Worm (Caenorhabditis elegans) whole organism, young adult: ENCODE data around the gene C17H11.5.

Experiments used
- B0035.1 ChIP-seq: sonication (generic microtip); optimal IDR thresholded peaks from 2 replicates; lab custom pipeline; 2016; ENCODE audit warnings: missing genetic modification characterization, mild to moderate bottlenecking, missing compliant biosample characterization, missing genotype, missing genetic modification reagents
- F23B12.7 ChIP-seq: sonication (generic microtip); optimal IDR thresholded peaks from 2 replicates; lab custom pipeline; 2017; ENCODE audit warnings: missing genetic modification characterization, mild to moderate bottlenecking, missing compliant biosample characterization, antibody characterized with exemption, moderate library complexity; ENCODE audit not compliant: insufficient read depth
- T26A5.8 ChIP-seq: sonication (generic microtip); optimal IDR thresholded peaks from 2 replicates; lab custom pipeline; 2016; ENCODE audit warnings: missing genetic modification characterization, missing compliant biosample characterization
- ZK185.1 ChIP-seq: sonication (generic microtip); optimal IDR thresholded peaks from 2 replicates; lab custom pipeline; 2016; ENCODE audit warnings: mild to moderate bottlenecking, missing genetic modification characterization, missing compliant biosample characterization; ENCODE audit not compliant: poor library complexity, severe bottlenecking
- attf-5 ChIP-seq: fragments of 200-800 bp; sonication (Bioruptor generic); optimal IDR thresholded peaks from 2 replicates; lab custom pipeline; 2018; ENCODE audit warnings: mild to moderate bottlenecking, missing genetic modification characterization, missing compliant biosample characterization
- bed-1 ChIP-seq: fragments of 200-800 bp; sonication (Bioruptor generic); IDR thresholded peaks from 2 replicates; pipeline ENCODE4 v1.3.6; 2022; ENCODE audit warnings: missing genetic modification reagents, missing genetic modification characterization, missing compliant biosample characterization
- bed-2 ChIP-seq: fragments of 200-800 bp; sonication (Bioruptor generic); IDR thresholded peaks from 2 replicates; pipeline ENCODE4 v1.3.6; 2022; ENCODE audit warnings: missing genetic modification reagents, missing genetic modification characterization, missing compliant biosample characterization
- cebp-1 ChIP-seq, 2 experiments: fragments of 200-800 bp in 1 of 2; sonication (Bioruptor generic) in 1 of 2; sonication (generic microtip) in 1 of 2; IDR thresholded peaks in 1 of 2; optimal IDR thresholded peaks in 1 of 2; 2 replicates each; pipeline versions ENCODE4 v1.3.6 to Lab custom; 2017 to 2022; ENCODE audit warnings: missing compliant biosample characterization in 2 of 2, missing genetic modification characterization in 2 of 2, mild to moderate bottlenecking in 1 of 2, missing genetic modification reagents in 1 of 2, moderate library complexity in 1 of 2
- cebp-2 ChIP-seq: fragments of 200-800 bp; sonication (Bioruptor generic); IDR thresholded peaks from 2 replicates; pipeline ENCODE4 v1.3.6; 2022; ENCODE audit warnings: missing genetic modification characterization, missing compliant biosample characterization
- ceh-58 ChIP-seq: fragments of 200-800 bp; sonication (Bioruptor generic); IDR thresholded peaks from 2 replicates; pipeline ENCODE4 v1.3.6; 2022; ENCODE audit warnings: missing genetic modification characterization, missing compliant biosample characterization
- dox-1 ChIP-seq: fragments of 200-800 bp; sonication (Bioruptor generic); IDR thresholded peaks from 2 replicates; pipeline ENCODE4 v1.3.6; 2022; ENCODE audit warnings: missing genetic modification reagents, missing genetic modification characterization, missing compliant biosample characterization
- dpl-1 ChIP-seq: fragments of 150-350 bp; optimal IDR thresholded peaks from 2 replicates; lab custom pipeline; 2014; ENCODE audit warnings: missing biosample characterization, missing genetic modification reagents, missing genetic modification characterization
- gei-17 ChIP-seq: fragments of 200-800 bp; sonication (Bioruptor generic); optimal IDR thresholded peaks from 2 replicates; lab custom pipeline; 2018; ENCODE audit warnings: mild to moderate bottlenecking, missing genetic modification characterization, missing compliant biosample characterization
- hmg-1.2 ChIP-seq: fragments of 200-800 bp; sonication (Bioruptor generic); IDR thresholded peaks from 2 replicates; pipeline ENCODE4 v1.3.6; 2022; ENCODE audit warnings: missing genetic modification reagents, missing genetic modification characterization, missing compliant biosample characterization
- hsf-1 ChIP-seq: fragments of 200-800 bp; sonication (Bioruptor generic); IDR thresholded peaks from 2 replicates; pipeline ENCODE4 v1.3.6; 2022; ENCODE audit warnings: missing genetic modification reagents, missing genetic modification characterization, missing compliant biosample characterization
- let-607 ChIP-seq, 2 experiments: fragments of 200-800 bp in 1 of 2; sonication (Bioruptor generic) in 1 of 2; sonication (generic microtip) in 1 of 2; optimal IDR thresholded peaks; 2 replicates each; lab custom pipeline; 2016 to 2018; ENCODE audit warnings: mild to moderate bottlenecking in 2 of 2, missing compliant biosample characterization in 2 of 2, missing genetic modification characterization in 2 of 2, moderate library complexity in 2 of 2, missing genotype in 1 of 2
- lsy-27 ChIP-seq: sonication (generic microtip); optimal IDR thresholded peaks from 2 replicates; lab custom pipeline; 2017; ENCODE audit warnings: missing genetic modification characterization, mild to moderate bottlenecking, missing compliant biosample characterization, antibody characterized with exemption, missing genotype, borderline replicate concordance; ENCODE audit not compliant: insufficient read depth
- mcd-1 ChIP-seq: fragments of 200-800 bp; sonication (Bioruptor generic); IDR thresholded peaks from 2 replicates; pipeline ENCODE4 v1.3.6; 2022; ENCODE audit warnings: missing genetic modification reagents, missing genetic modification characterization, missing compliant biosample characterization
- nhr-120 ChIP-seq: fragments of 200-800 bp; sonication (Bioruptor generic); IDR thresholded peaks from 2 replicates; pipeline ENCODE4 v1.3.6; 2022; ENCODE audit warnings: missing genetic modification characterization, missing compliant biosample characterization
- nhr-80 ChIP-seq: sonication (generic microtip); optimal IDR thresholded peaks from 2 replicates; lab custom pipeline; 2016; ENCODE audit warnings: missing genetic modification characterization, missing compliant biosample characterization
- pha-4 ChIP-seq: fragments of 150-350 bp; sonication (generic microtip); optimal IDR thresholded peaks from 2 replicates; lab custom pipeline; 2014; ENCODE audit warnings: missing biosample characterization, missing genetic modification reagents, missing genetic modification characterization
- ztf-18 ChIP-seq: sonication (generic microtip); optimal IDR thresholded peaks from 2 replicates; lab custom pipeline; 2016; ENCODE audit warnings: missing genotype, mild to moderate bottlenecking, missing genetic modification characterization, missing compliant biosample characterization

C17H11.5 gene

ce11 chrX:8147398-8147797, 37.5 kb downstream of the C17H11.5 start, which contains the start of gene C02B8.1:
C02B8.1 (plus strand) TSS chrX:8147698.
- TF ChIP-seq hsf-1 (GFP tag; lab: Robert Waterston, UW) (no peak), mcd-1 (GFP tag; lab: Robert Waterston, UW) (no peak), let-607 (tag; optimal IDR thresholded peaks at IDR 0.05; lab: Kevin White, UChicago) (no peak), B0035.1 (no peak), nhr-120 (no peak), cebp-1 (GFP tag; IDR thresholded peaks at IDR 0.05; lab: Robert Waterston, UW) (no peak), cebp-1 (tag; optimal IDR thresholded peaks at IDR 0.05; lab: Kevin White, UChicago) (no peak), hmg-1.2 (GFP tag; lab: Robert Waterston, UW) (no peak), ZK185.1 (no peak), dpl-1 (GFP tag; lab: Kevin White, UChicago) (no peak), T26A5.8 (tag; lab: Kevin White, UChicago) (no peak), gei-17 (no peak), ztf-18 (tag; lab: Kevin White, UChicago) (no peak), nhr-80 (tag; lab: Kevin White, UChicago) (no peak)

- no peak for TF ChIP-seq bed-1 (GFP tag; lab: Robert Waterston, UW)
- TF ChIP-seq, all 124 proteins: peak for 0
Observed at ce11 chrX:8139146-8139545, 45.8 kb downstream of the C17H11.5 start, which contains the start of gene C02B8.3. C02B8.3 (plus strand) TSS chrX:8139446.

- TF ChIP-seq ceh-58 (GFP tag; lab: Robert Waterston, UW) (0 out of 2 replicates have a peak, but pooled peaks have one; percentile 35), cebp-2 (0 out of 2 replicates have a peak, but pooled peaks have one; percentile 16), bed-2 (GFP tag; lab: Robert Waterston, UW) (no peak), pha-4 (tag; lab: Kevin White, UChicago) (no peak)
Observed at ce11 chrX:8137779-8138178, 47.2 kb downstream of the C17H11.5 start, which contains the start of gene C02B8.7. C02B8.7 (minus strand) TSS chrX:8137879.

- peak; percentile 53; the same call in 1 of the 2 replicates for TF ChIP-seq dox-1 (GFP tag; lab: Robert Waterston, UW)
- TF ChIP-seq ztf-18 (tag; lab: Kevin White, UChicago), result no peak
- TF ChIP-seq lsy-27, result no peak
- peak; percentile 46 for TF ChIP-seq F23B12.7 (tag; lab: Kevin White, UChicago)
- TF ChIP-seq hmg-1.2 (GFP tag; lab: Robert Waterston, UW), result 0 out of 2 replicates have a peak, but pooled peaks have one; percentile 10
- TF ChIP-seq attf-5, result peak; percentile 9
- TF ChIP-seq nhr-80 (tag; lab: Kevin White, UChicago), result peak; percentile 72
Observed at ce11 chrX:8136276-8136891, 48.6 kb downstream of the C17H11.5 start, which contains the start of gene C02B8.6. C02B8.6 (minus strand) TSS chrX:8136326.
